Worm (Caenorhabditis elegans) whole organism, midembryonic: ENCODE data around the gene mltn-13.

Experiments
- T22C8.4 ChIP-seq: fragments of 200-800 bp; sonication (Bioruptor generic); IDR thresholded peaks from 2 replicates; pipeline ENCODE4 v1.3.6; 2022; ENCODE audit warnings: missing genetic modification characterization, missing compliant biosample characterization
- cog-1 ChIP-seq: sonication (generic microtip); optimal IDR thresholded peaks from 2 replicates; lab custom pipeline; 2016; ENCODE audit warnings: missing genetic modification characterization, missing compliant biosample characterization
- flt-1 ChIP-seq: fragments of 200-800 bp; sonication (Bioruptor generic); IDR thresholded peaks from 2 replicates; pipeline ENCODE4 v1.3.6; 2022; ENCODE audit warnings: missing genetic modification characterization, missing compliant biosample characterization
- klf-2 ChIP-seq: fragments of 200-800 bp; sonication (Bioruptor generic); conservative IDR thresholded peaks from 2 replicates; pipeline ENCODE4 v1.3.6; 2022; ENCODE audit warnings: missing genetic modification reagents, missing genetic modification characterization, missing compliant biosample characterization
- med-1 ChIP-seq: sonication (generic microtip); optimal IDR thresholded peaks from 2 replicates; lab custom pipeline; 2017; ENCODE audit warnings: missing genetic modification characterization, mild to moderate bottlenecking, missing compliant biosample characterization, antibody characterized with exemption, missing genetic modification reagents; ENCODE audit not compliant: insufficient read depth
- ref-1 ChIP-seq: fragments of 200-800 bp; sonication (Bioruptor generic); conservative IDR thresholded peaks from 2 replicates; pipeline ENCODE4 v1.3.6; 2022; ENCODE audit warnings: missing genetic modification reagents, missing genetic modification characterization, missing compliant biosample characterization
- tab-1 ChIP-seq: fragments of 200-800 bp; sonication (Bioruptor generic); IDR thresholded peaks from 2 replicates; pipeline ENCODE4 v1.3.6; 2022; ENCODE audit warnings: missing genetic modification characterization, missing compliant biosample characterization
- ztf-23 ChIP-seq: fragments of 200-800 bp; sonication (Bioruptor generic); IDR thresholded peaks from 2 replicates; pipeline ENCODE4 v1.3.6; 2022; ENCODE audit warnings: missing genetic modification reagents, missing genetic modification characterization, missing compliant biosample characterization
- ztf-29 ChIP-seq: fragments of 200-800 bp; sonication (Bioruptor generic); IDR thresholded peaks from 2 replicates; pipeline ENCODE4 v1.3.6; 2022; ENCODE audit warnings: missing genetic modification reagents, missing genetic modification characterization, missing compliant biosample characterization

mltn-13 gene

DNA sequence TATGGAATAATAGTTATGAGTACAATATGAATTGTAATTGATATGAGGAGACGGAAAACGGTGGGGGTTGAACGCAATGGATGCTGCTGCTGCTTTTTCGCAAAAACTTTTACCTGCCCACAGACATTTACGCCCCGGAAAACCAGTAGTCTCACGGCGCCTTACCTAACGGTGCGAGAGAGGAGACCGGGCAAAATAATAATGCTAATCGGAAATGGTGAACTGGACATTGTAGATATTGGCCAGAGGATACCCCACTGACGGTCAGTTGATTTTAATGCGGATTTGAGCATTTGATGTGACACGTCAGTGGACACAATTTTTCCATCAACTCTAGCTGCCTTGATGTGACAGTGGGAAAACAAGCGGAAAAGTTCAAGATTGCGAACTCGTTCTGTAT is at the start of gene mltn-13:
Gene mltn-13 (minus strand): TSS at position 101 of the 400 bp plus-strand sequence.
- no peak for TF ChIP-seq tab-1
- TF ChIP-seq cog-1 (tag; lab: Kevin White, UChicago) = no peak
- no peak for TF ChIP-seq T22C8.4 (GFP tag; lab: Robert Waterston, UW)

DNA sequence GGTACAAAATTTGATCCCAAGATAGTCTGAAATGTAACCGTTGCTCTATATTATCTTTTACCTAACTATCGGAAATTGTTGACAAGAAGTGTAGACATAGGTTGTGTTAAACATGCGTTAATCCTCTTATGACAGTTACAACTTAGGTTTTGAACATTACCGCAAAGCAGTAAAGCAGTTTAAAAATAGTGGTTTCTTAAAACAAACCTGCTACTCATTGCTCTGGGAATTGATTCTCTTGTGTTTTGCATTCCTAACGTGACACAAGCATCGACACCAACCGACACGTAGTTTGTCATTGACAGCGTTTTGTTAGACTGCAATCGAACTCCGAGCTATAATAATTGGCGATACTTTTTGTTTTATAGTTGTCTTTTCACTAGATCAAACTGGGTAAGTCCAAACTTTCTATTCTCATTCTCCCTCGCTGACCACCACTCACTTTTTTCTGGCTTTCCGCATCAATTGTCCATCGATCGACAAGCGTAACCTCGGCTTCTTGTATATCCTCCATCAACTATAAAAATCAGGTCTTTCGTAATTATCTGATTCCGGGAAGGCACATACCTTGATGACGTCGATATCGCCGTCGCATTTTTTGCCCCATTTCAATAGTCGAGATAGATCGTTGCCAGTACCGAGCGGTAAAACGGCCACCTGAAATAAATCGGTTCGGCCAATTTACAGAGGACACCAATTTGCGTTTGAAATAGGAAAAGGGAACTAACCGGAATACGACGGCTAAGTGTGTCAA is 47.8 kb upstream of the mltn-13 start:
- TF ChIP-seq med-1 (no peak), ref-1 (GFP tag; lab: Robert Waterston, UW) (no peak), cog-1 (tag; lab: Kevin White, UChicago) (no peak), flt-1 (GFP tag; lab: Robert Waterston, UW) (no peak), ztf-23 (GFP tag; lab: Robert Waterston, UW) (no peak)

DNA sequence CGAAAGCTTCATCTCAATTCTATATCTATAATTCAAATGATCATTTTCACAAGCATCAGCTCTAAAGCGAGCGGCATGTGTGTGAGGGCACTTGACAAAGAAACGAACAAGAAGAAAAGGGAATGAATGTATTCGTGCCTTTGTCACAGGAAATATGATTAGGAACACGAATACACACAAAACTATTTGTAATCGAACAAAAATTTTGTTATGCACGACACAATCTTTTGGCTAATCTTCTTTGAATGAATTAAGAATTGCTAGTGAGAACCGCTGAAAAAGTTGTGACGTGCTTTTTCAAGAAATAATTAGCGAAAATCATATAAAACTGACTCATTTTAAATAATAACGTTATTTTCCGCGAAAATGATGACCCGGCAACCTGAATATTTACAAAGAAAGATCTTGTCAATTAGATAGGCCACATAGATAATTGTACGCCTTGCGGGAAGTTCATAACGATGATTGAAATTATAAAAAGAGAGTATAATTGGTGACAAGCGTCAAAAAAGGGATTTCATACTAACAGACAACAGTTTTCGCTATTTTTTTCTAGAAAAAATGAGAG is 45.3 kb upstream of the mltn-13 start:
- no peak for TF ChIP-seq ref-1 (GFP tag; lab: Robert Waterston, UW)
- no peak for TF ChIP-seq T22C8.4 (GFP tag; lab: Robert Waterston, UW)
- no peak for TF ChIP-seq ztf-23 (GFP tag; lab: Robert Waterston, UW)
- no peak for TF ChIP-seq tab-1
- no peak for TF ChIP-seq med-1
- no peak for TF ChIP-seq flt-1 (GFP tag; lab: Robert Waterston, UW)
- no peak for TF ChIP-seq cog-1 (tag; lab: Kevin White, UChicago)
- TF ChIP-seq klf-2 (GFP tag; lab: Robert Waterston, UW) = no peak
- no peak for TF ChIP-seq ztf-29

DNA sequence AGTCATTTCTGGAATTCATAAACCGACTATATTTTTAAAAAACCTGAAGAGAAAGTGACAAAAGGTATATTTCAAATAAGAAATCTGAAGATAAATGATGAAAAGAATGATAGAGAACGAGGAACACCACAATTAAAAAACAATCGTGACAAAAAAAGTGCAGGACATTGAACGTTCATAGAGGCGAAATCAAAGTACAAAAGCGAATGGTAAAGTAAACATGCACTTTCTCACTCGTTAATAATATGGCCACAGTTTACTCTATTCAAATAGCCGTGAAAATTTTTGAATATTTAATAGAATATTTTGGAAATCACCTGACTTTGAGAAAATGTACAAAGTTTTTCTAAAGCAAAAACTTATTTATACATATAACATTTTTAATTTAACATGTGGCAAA is 44.0 kb upstream of the mltn-13 start, which contains the start of gene F46H6.5:
Gene F46H6.5 (minus strand): TSS at position 10 of the 400 bp plus-strand sequence.
- no peak for TF ChIP-seq cog-1 (tag; lab: Kevin White, UChicago)
- TF ChIP-seq med-1 = no peak
- TF ChIP-seq ztf-29 = no peak
- no peak for TF ChIP-seq T22C8.4 (GFP tag; lab: Robert Waterston, UW)
- TF ChIP-seq ref-1 (GFP tag; lab: Robert Waterston, UW) = no peak
- TF ChIP-seq ztf-23 (GFP tag; lab: Robert Waterston, UW) = no peak
- TF ChIP-seq tab-1 = no peak
- TF ChIP-seq klf-2 (GFP tag; lab: Robert Waterston, UW) = no peak
- no peak for TF ChIP-seq flt-1 (GFP tag; lab: Robert Waterston, UW)

DNA sequence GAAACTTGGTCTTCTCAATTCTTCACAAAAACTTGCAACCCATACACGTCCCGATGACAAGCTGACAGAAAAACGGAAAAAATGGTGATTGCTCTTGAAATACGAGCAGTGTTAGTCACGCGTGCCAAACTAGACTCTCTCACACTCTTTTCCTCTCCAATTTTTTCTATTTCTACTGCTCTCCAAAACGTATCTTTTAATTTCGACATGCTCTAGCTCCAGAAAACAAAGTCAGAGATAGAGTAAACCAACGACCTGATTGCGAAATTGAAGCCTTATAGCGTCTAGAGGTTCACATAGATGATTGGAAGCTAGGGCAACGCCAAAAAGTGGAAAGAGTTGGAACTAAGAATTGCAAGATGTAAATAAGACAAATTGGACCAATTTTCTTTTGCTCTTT is 42.2 kb upstream of the mltn-13 start:
- TF ChIP-seq flt-1 (GFP tag; lab: Robert Waterston, UW) (no peak), ztf-23 (GFP tag; lab: Robert Waterston, UW) (no peak), ztf-29 (no peak), cog-1 (tag; lab: Kevin White, UChicago) (no peak), T22C8.4 (GFP tag; lab: Robert Waterston, UW) (no peak), klf-2 (GFP tag; lab: Robert Waterston, UW) (no peak), med-1 (no peak), ref-1 (GFP tag; lab: Robert Waterston, UW) (no peak), tab-1 (no peak)

DNA sequence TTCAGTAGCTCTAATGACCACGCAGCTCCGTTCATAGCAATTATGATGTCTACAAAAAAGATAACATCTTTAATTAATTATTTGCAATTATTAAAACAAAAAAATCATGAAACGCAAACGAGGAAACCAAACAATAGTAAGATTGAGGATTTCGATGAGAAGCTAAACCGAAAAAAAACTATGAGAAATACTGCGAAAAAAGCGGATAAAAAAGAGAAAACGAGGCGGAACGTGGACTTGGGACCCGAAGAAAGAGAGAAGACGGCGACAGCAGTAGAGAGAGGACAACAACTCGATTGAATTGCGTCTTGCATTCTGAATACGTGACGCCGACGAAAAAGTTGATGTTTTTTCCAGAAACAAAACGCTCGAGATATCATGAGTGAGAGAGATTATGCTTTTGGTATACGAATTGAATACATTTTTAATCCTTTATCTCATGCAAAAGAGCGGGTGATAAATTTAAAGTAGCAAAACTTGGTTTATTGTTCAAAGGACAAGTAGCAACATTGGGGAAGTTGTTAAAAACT is 40.7 kb upstream of the mltn-13 start, which contains the start of gene ncr-1:
Gene ncr-1 (minus strand): TSS at position 51 of the 530 bp plus-strand sequence.
- no peak for TF ChIP-seq ztf-29
- no peak for TF ChIP-seq T22C8.4 (GFP tag; lab: Robert Waterston, UW)
- TF ChIP-seq tab-1 = no peak
- no peak for TF ChIP-seq ref-1 (GFP tag; lab: Robert Waterston, UW)
- no peak for TF ChIP-seq flt-1 (GFP tag; lab: Robert Waterston, UW)
- TF ChIP-seq med-1 = no peak
- TF ChIP-seq cog-1 (tag; lab: Kevin White, UChicago) = no peak
- no peak for TF ChIP-seq ztf-23 (GFP tag; lab: Robert Waterston, UW)
- no peak for TF ChIP-seq klf-2 (GFP tag; lab: Robert Waterston, UW)

DNA sequence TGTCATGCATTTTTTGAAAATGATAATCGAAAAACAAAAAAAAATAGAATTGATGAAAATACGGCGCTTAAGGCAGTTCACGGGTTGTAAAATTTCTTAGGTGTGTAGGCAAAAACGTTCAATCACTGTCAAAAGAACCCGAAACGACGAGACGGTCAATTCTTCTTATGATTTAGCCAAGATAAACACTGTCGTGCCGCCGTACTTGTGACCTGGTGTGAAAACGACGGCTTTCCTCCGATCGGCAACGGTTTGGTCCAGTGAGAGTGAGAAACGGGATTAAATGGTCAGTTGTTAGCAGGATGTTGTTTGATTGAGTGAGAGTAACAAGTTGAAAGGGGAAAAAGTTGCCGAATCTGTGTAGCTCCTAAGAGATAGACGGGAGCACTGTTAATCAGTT is 35.9 kb upstream of the mltn-13 start:
- TF ChIP-seq ref-1 (GFP tag; lab: Robert Waterston, UW) (no peak), ztf-23 (GFP tag; lab: Robert Waterston, UW) (no peak), tab-1 (no peak), cog-1 (tag; lab: Kevin White, UChicago) (no peak), klf-2 (GFP tag; lab: Robert Waterston, UW) (no peak), flt-1 (GFP tag; lab: Robert Waterston, UW) (no peak), T22C8.4 (GFP tag; lab: Robert Waterston, UW) (no peak), med-1 (no peak), ztf-29 (no peak)

DNA sequence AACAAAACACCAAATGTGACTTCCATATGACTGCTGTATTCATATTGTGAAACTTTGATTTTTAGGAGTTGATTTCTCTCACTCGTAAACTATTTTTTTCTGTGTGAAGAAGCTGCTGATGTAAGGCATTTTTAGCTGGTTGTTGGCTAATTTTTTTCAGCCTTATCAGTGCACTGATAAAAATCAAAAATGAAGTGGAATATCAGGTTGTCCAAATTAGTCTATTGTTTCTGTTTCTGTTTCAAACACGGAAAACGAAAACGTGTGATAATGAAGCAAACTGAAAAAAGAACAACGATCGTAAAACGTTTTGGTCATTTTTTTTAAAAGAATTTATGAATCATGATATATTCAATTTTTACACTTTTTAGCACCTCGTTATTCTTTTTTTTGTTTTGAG is 32.6 kb upstream of the mltn-13 start:
- TF ChIP-seq cog-1 (tag; lab: Kevin White, UChicago) (no peak), med-1 (no peak), T22C8.4 (GFP tag; lab: Robert Waterston, UW) (no peak), flt-1 (GFP tag; lab: Robert Waterston, UW) (no peak), ztf-29 (no peak), klf-2 (GFP tag; lab: Robert Waterston, UW) (no peak), ref-1 (GFP tag; lab: Robert Waterston, UW) (no peak), tab-1 (no peak), ztf-23 (GFP tag; lab: Robert Waterston, UW) (no peak)

DNA sequence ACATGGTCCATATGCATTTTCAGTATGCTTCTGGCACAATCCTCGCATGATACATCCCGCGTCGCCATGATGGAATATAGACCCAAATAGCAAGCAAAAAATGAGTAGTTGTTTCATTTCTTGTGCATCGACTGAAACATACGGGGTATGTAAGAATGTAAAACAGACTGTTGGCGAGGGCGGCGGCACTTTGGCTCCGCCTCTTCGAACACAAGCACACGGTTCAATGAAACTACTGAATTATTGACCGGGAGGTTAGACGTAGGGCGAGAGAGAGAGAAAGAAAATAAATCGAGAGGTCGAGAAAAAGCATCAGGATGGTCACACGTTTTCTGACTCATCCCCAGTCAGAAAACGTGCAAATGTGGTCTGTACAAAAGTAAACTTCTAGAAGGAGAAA is 31.8 kb upstream of the mltn-13 start:
- TF ChIP-seq T22C8.4 (GFP tag; lab: Robert Waterston, UW) (no peak), ztf-23 (GFP tag; lab: Robert Waterston, UW) (no peak), tab-1 (no peak), ztf-29 (no peak), cog-1 (tag; lab: Kevin White, UChicago) (no peak), med-1 (no peak), flt-1 (GFP tag; lab: Robert Waterston, UW) (no peak), ref-1 (GFP tag; lab: Robert Waterston, UW) (no peak), klf-2 (GFP tag; lab: Robert Waterston, UW) (no peak)
